Fruit fly (Drosophila melanogaster): ENCODE data around the gene CG14395.

CG14395 gene

DNA sequence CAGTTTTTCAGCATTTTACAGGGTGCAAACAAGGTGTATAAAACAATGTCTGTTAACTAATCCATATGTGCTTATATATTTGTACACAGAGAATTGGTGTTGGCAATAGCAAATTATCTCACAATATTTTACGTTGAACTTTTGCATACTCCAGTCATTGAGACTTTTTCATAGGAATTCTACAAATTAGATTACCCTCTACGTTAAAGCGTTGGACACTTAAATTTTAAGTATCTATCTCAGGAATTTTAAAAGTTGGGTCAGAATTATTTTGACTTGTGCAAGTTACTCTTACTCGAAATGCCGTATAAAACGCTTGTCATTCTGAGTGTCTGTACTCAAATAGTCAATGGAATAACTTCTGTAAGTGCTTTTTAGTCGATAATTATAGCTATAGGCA is 29.6 kb upstream of the CG14395 start, which contains the start of gene CG18530:
Gene CG18530 (plus strand): TSS at position 301 of the 400 bp plus-strand sequence.
- TF ChIP-seq HLH106 (tag; optimal IDR thresholded peaks at IDR 0.05) (no peak), ey (GFP tag; optimal IDR thresholded peaks at IDR 0.05) (no peak), Abd-B (GFP tag; optimal IDR thresholded peaks at IDR 0.05) (no peak), Vsx2 (GFP tag; optimal IDR thresholded peaks at IDR 0.05; ENCODE audit: partially characterized antibody) (no peak), Sp1 (GFP tag; optimal IDR thresholded peaks at IDR 0.05) (no peak), Hr83 (GFP tag; optimal IDR thresholded peaks at IDR 0.05; ENCODE audit: poor library complexity, severe bottlenecking) (no peak), CG9705 (GFP tag; optimal IDR thresholded peaks at IDR 0.05) (no peak), jim (GFP tag; optimal IDR thresholded peaks at IDR 0.05) (no peak), Dif (GFP tag; optimal IDR thresholded peaks at IDR 0.05; ENCODE audit: partially characterized antibody) (no peak), Hr78 (GFP tag; optimal IDR thresholded peaks at IDR 0.05) (no peak), lola (GFP tag; optimal IDR thresholded peaks at IDR 0.05) (no peak), CG32264 (GFP tag; optimal IDR thresholded peaks at IDR 0.05) (no peak), CrebA (GFP tag; optimal IDR thresholded peaks at IDR 0.05; ENCODE audit: borderline replicate concordance) (no peak), dl (GFP tag; optimal IDR thresholded peaks at IDR 0.05; ENCODE audit: insufficient read depth in 1 of 2, partially characterized antibody in 2 of 2) (no peak), woc (GFP tag; optimal IDR thresholded peaks at IDR 0.05) (no peak)

DNA sequence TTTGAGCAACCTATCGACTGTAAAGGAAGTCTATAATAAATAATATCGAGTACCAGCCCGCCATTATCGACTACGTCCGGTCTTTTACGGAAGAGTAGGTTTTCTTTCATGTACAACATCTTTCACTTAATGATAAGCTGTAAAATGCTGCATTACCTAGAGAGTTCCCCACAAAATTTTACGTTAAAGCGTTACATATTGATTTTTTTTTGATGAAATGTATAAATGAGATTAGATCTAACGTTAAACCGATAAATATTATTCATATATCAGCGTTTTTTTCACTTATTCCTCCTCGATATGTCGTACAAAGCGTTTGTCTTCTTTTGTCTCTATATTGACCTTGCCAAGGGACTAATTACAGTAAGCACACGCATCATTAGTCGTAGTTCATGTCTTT is 28.0 kb upstream of the CG14395 start, which contains the start of gene CG11598:
Gene CG11598 (plus strand): TSS at position 301 of the 400 bp plus-strand sequence.
- no peak for TF ChIP-seq GATAd (GFP tag; optimal IDR thresholded peaks at IDR 0.05)
- TF ChIP-seq Dif (GFP tag; optimal IDR thresholded peaks at IDR 0.05; ENCODE audit: partially characterized antibody): no peak
- TF ChIP-seq woc (GFP tag; optimal IDR thresholded peaks at IDR 0.05): no peak
- TF ChIP-seq CG9705 (GFP tag; optimal IDR thresholded peaks at IDR 0.05): no peak
- TF ChIP-seq psq (GFP tag; optimal IDR thresholded peaks at IDR 0.05): no peak
- TF ChIP-seq tai (GFP tag; optimal IDR thresholded peaks at IDR 0.05): no peak
- no peak for TF ChIP-seq Hnf4 (GFP tag; optimal IDR thresholded peaks at IDR 0.05)

DNA sequence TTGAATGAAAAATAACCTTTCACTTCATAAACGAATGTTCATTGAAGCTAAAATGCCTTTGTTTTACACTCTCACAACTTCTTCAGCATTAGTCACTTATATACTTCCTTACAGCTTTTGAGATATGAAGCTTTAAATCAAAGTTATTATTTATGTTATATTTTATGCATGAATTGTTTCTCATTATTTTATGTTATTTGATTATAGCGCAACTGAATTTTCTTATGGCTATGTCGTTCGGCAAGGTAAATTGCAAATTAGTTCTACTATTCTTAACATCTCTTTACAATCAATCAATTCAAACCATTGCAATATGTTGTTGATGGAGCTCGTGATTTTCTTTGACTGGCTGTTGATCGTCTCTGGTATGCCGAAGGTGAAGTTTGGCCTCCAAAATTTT is 26.4 kb upstream of the CG14395 start, which contains the start of gene CG11600:
Gene CG11600 (plus strand): TSS at position 301 of the 400 bp plus-strand sequence.
- TF ChIP-seq lola (GFP tag; optimal IDR thresholded peaks at IDR 0.05) (no peak), usp (GFP tag; optimal IDR thresholded peaks at IDR 0.05) (no peak), ey (GFP tag; optimal IDR thresholded peaks at IDR 0.05) (no peak), Hr83 (GFP tag; optimal IDR thresholded peaks at IDR 0.05; ENCODE audit: poor library complexity, severe bottlenecking) (no peak), CG9705 (GFP tag; optimal IDR thresholded peaks at IDR 0.05) (no peak), psq (GFP tag; optimal IDR thresholded peaks at IDR 0.05) (no peak), br (GFP tag; optimal IDR thresholded peaks at IDR 0.05) (no peak), N (GFP tag; optimal IDR thresholded peaks at IDR 0.05) (no peak), Myc (optimal IDR thresholded peaks at IDR 0.05) (no peak), foxo (GFP tag; optimal IDR thresholded peaks at IDR 0.05) (no peak), Rel (GFP tag; optimal IDR thresholded peaks at IDR 0.05) (no peak), Rel (tag; optimal IDR thresholded peaks at IDR 0.05) (no peak), GATAd (GFP tag; optimal IDR thresholded peaks at IDR 0.05) (no peak), Vsx2 (GFP tag; optimal IDR thresholded peaks at IDR 0.05; ENCODE audit: partially characterized antibody) (no peak), sv (GFP tag; optimal IDR thresholded peaks at IDR 0.05) (no peak), Hr78 (GFP tag; optimal IDR thresholded peaks at IDR 0.05) (no peak)

dm6 chr3R:12637961-12638531 is 24.6 kb upstream of the CG14395 start, which contains the start of gene CG11608:
Gene CG11608 (plus strand): TSS chr3R:12638481.
- TF ChIP-seq Myc (optimal IDR thresholded peaks at IDR 0.05) (no peak), Vsx2 (GFP tag; optimal IDR thresholded peaks at IDR 0.05; ENCODE audit: partially characterized antibody) (no peak), fru (GFP tag; optimal IDR thresholded peaks at IDR 0.05) (no peak), sv (GFP tag; optimal IDR thresholded peaks at IDR 0.05) (no peak), Dfd (GFP tag; optimal IDR thresholded peaks at IDR 0.05) (no peak)

DNA sequence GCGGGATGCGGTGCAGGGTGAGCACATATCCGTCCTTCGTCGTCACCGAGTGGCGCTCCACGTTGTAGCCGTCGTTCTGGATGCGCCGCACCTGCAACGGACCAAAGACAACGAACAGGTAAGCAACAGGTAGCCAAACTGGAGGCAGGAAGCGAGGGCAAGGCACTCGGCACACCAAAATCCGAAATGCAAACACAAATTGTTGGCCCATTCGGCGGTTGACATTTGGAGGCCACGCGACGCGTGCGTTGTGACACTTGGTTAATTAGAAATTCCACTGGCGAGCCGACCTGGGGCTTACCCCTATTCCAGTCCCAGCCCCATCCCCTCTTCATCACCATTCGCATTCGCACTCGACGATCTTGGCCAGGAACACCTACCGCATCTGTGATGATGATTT is 21.0 kb upstream of the CG14395 start:
- TF ChIP-seq Vsx2 (GFP tag; optimal IDR thresholded peaks at IDR 0.05; ENCODE audit: partially characterized antibody): no peak
- no peak for TF ChIP-seq br (GFP tag; optimal IDR thresholded peaks at IDR 0.05)
- no peak for TF ChIP-seq h (GFP tag; optimal IDR thresholded peaks at IDR 0.05)
- TF ChIP-seq dl (GFP tag; optimal IDR thresholded peaks at IDR 0.05; ENCODE audit: insufficient read depth in 1 of 2, partially characterized antibody in 2 of 2): no peak
- no peak for TF ChIP-seq Hr78 (GFP tag; optimal IDR thresholded peaks at IDR 0.05)
- no peak for TF ChIP-seq CrebA (GFP tag; optimal IDR thresholded peaks at IDR 0.05; ENCODE audit: borderline replicate concordance)

Measured in whole organism, wandering third instar larva.